Worm (Caenorhabditis elegans) whole organism, young adult: Measurements from ENCODE around the gene T23F6.5.

Experiments used
- B0019.2 ChIP-seq: fragments of 200-800 bp; sonication (Bioruptor generic); conservative IDR thresholded peaks from 2 replicates; pipeline ENCODE4 v1.3.6; 2022; ENCODE audit warnings: missing genetic modification reagents, missing genetic modification characterization, missing compliant biosample characterization
- B0261.1 ChIP-seq: sonication (generic microtip); optimal IDR thresholded peaks from 2 replicates; lab custom pipeline; 2016; ENCODE audit warnings: mild to moderate bottlenecking, missing genetic modification characterization, moderate library complexity, missing compliant biosample characterization
- D2030.7 ChIP-seq: fragments of 200-800 bp; sonication (Bioruptor generic); IDR thresholded peaks from 2 replicates; pipeline ENCODE4 v1.3.6; 2022; ENCODE audit warnings: missing genetic modification reagents, missing genetic modification characterization, missing compliant biosample characterization
- F23B12.7 ChIP-seq: sonication (generic microtip); optimal IDR thresholded peaks from 2 replicates; lab custom pipeline; 2017; ENCODE audit warnings: missing genetic modification characterization, mild to moderate bottlenecking, missing compliant biosample characterization, antibody characterized with exemption, moderate library complexity; ENCODE audit not compliant: insufficient read depth
- F33H1.4 ChIP-seq: fragments of 200-800 bp; sonication (Bioruptor generic); IDR thresholded peaks from 2 replicates; pipeline ENCODE4 v1.3.6; 2022; ENCODE audit warnings: missing genetic modification reagents, missing genetic modification characterization, missing compliant biosample characterization
- F37B4.10 ChIP-seq: fragments of 200-800 bp; sonication (Bioruptor generic); IDR thresholded peaks from 2 replicates; pipeline ENCODE4 v1.3.6; 2022; ENCODE audit warnings: missing genetic modification characterization, missing compliant biosample characterization
- F49E8.2 ChIP-seq: sonication (generic microtip); optimal IDR thresholded peaks from 3 replicates; lab custom pipeline; 2017; ENCODE audit warnings: missing genetic modification characterization, mild to moderate bottlenecking, missing compliant biosample characterization, antibody characterized with exemption, moderate library complexity; ENCODE audit not compliant: insufficient read depth
- F55B11.4 ChIP-seq: sonication (generic microtip); optimal IDR thresholded peaks from 2 replicates; lab custom pipeline; 2016; ENCODE audit warnings: missing compliant biosample characterization, missing genetic modification characterization, borderline replicate concordance; ENCODE audit not compliant: insufficient read depth
- K11D2.4 ChIP-seq: fragments of 200-800 bp; sonication (Bioruptor generic); IDR thresholded peaks from 2 replicates; pipeline ENCODE4 v1.3.6; 2022; ENCODE audit warnings: missing genetic modification reagents, missing genetic modification characterization, missing compliant biosample characterization
- T07F8.4 ChIP-seq: sonication (generic microtip); optimal IDR thresholded peaks from 2 replicates; lab custom pipeline; 2016; ENCODE audit warnings: mild to moderate bottlenecking, missing genetic modification characterization, moderate library complexity, missing compliant biosample characterization
- Y53G8AR.9 ChIP-seq: fragments of 200-800 bp; sonication (Bioruptor generic); conservative IDR thresholded peaks from 2 replicates; pipeline ENCODE4 v1.3.6; 2022; ENCODE audit warnings: missing genetic modification reagents, missing genetic modification characterization, missing compliant biosample characterization
- Y56A3A.18 ChIP-seq: fragments of 200-800 bp; sonication (Bioruptor generic); IDR thresholded peaks from 2 replicates; pipeline ENCODE4 v1.3.6; 2022; ENCODE audit warnings: missing genetic modification reagents, missing genetic modification characterization, missing compliant biosample characterization
- Y95B8A.8 ChIP-seq: fragments of 200-800 bp; sonication (Bioruptor generic); IDR thresholded peaks from 2 replicates; pipeline ENCODE4 v1.3.6; 2022; ENCODE audit warnings: missing genetic modification reagents, missing genetic modification characterization, missing compliant biosample characterization
- ZK185.1 ChIP-seq: sonication (generic microtip); optimal IDR thresholded peaks from 2 replicates; lab custom pipeline; 2016; ENCODE audit warnings: mild to moderate bottlenecking, missing genetic modification characterization, missing compliant biosample characterization; ENCODE audit not compliant: poor library complexity, severe bottlenecking
- ama-1 ChIP-seq, 3 experiments: fragments of 150-350 bp in 1 of 3; sonication (generic microtip) in 2 of 3; optimal IDR thresholded peaks; 2 replicates each; lab custom pipeline; 2014 to 2018; ENCODE audit warnings: missing biosample characterization in 2 of 3, missing genetic modification characterization in 2 of 3, missing genetic modification reagents in 2 of 3
- cebp-1 ChIP-seq, 2 experiments: fragments of 200-800 bp in 1 of 2; sonication (Bioruptor generic) in 1 of 2; sonication (generic microtip) in 1 of 2; IDR thresholded peaks in 1 of 2; optimal IDR thresholded peaks in 1 of 2; 2 replicates each; pipeline versions ENCODE4 v1.3.6 to Lab custom; 2017 to 2022; ENCODE audit warnings: missing compliant biosample characterization in 2 of 2, missing genetic modification characterization in 2 of 2, mild to moderate bottlenecking in 1 of 2, missing genetic modification reagents in 1 of 2, moderate library complexity in 1 of 2
- cebp-2 ChIP-seq: fragments of 200-800 bp; sonication (Bioruptor generic); IDR thresholded peaks from 2 replicates; pipeline ENCODE4 v1.3.6; 2022; ENCODE audit warnings: missing genetic modification characterization, missing compliant biosample characterization
- ceh-100 ChIP-seq: fragments of 200-800 bp; sonication (Bioruptor generic); IDR thresholded peaks from 2 replicates; pipeline ENCODE4 v1.3.6; 2022; ENCODE audit warnings: missing genetic modification reagents, missing genetic modification characterization, missing compliant biosample characterization
- ceh-58 ChIP-seq: fragments of 200-800 bp; sonication (Bioruptor generic); IDR thresholded peaks from 2 replicates; pipeline ENCODE4 v1.3.6; 2022; ENCODE audit warnings: missing genetic modification characterization, missing compliant biosample characterization
- gei-17 ChIP-seq: fragments of 200-800 bp; sonication (Bioruptor generic); optimal IDR thresholded peaks from 2 replicates; lab custom pipeline; 2018; ENCODE audit warnings: mild to moderate bottlenecking, missing genetic modification characterization, missing compliant biosample characterization
- let-607 ChIP-seq, 2 experiments: fragments of 200-800 bp in 1 of 2; sonication (Bioruptor generic) in 1 of 2; sonication (generic microtip) in 1 of 2; optimal IDR thresholded peaks; 2 replicates each; lab custom pipeline; 2016 to 2018; ENCODE audit warnings: mild to moderate bottlenecking in 2 of 2, missing compliant biosample characterization in 2 of 2, missing genetic modification characterization in 2 of 2, moderate library complexity in 2 of 2, missing genotype in 1 of 2
- lin-35 ChIP-seq, 3 experiments: fragments of 150-350 bp in 2 of 3; sonication (generic microtip) in 1 of 3; optimal IDR thresholded peaks; 2 replicates each; lab custom pipeline; 2014 to 2018; ENCODE audit warnings: missing biosample characterization in 3 of 3, missing genetic modification characterization in 3 of 3, missing genetic modification reagents in 3 of 3
- madf-6 ChIP-seq: fragments of 200-800 bp; sonication (Bioruptor generic); IDR thresholded peaks from 2 replicates; pipeline ENCODE4 v1.3.6; 2022; ENCODE audit warnings: missing genetic modification reagents, missing genetic modification characterization, missing compliant biosample characterization
- madf-8 ChIP-seq: fragments of 200-800 bp; sonication (Bioruptor generic); conservative IDR thresholded peaks from 2 replicates; pipeline ENCODE4 v1.3.6; 2022; ENCODE audit warnings: missing genetic modification reagents, missing genetic modification characterization, missing compliant biosample characterization
- mes-4 ChIP-seq: sonication (generic microtip); optimal IDR thresholded peaks from 2 replicates; lab custom pipeline; 2016; ENCODE audit warnings: missing genotype, missing genetic modification characterization, missing compliant biosample characterization
- nfya-2 ChIP-seq: fragments of 200-800 bp; sonication (Bioruptor generic); IDR thresholded peaks from 2 replicates; pipeline ENCODE4 v1.3.6; 2022; ENCODE audit warnings: missing genetic modification reagents, missing genetic modification characterization, missing compliant biosample characterization
- nfyb-1 ChIP-seq: fragments of 200-800 bp; sonication (Bioruptor generic); IDR thresholded peaks from 2 replicates; pipeline ENCODE4 v1.3.6; 2022; ENCODE audit warnings: missing genetic modification reagents, missing genetic modification characterization, missing compliant biosample characterization
- nhr-80 ChIP-seq: sonication (generic microtip); optimal IDR thresholded peaks from 2 replicates; lab custom pipeline; 2016; ENCODE audit warnings: missing genetic modification characterization, missing compliant biosample characterization
- pbrm-1 ChIP-seq: fragments of 200-800 bp; sonication (Bioruptor generic); IDR thresholded peaks from 2 replicates; pipeline ENCODE4 v1.3.6; 2022; ENCODE audit warnings: missing genetic modification reagents, missing genetic modification characterization, missing compliant biosample characterization
- tbp1 ChIP-seq: fragments of 200-800 bp; sonication (Bioruptor generic); optimal IDR thresholded peaks from 2 replicates; lab custom pipeline; 2018; ENCODE audit warnings: mild to moderate bottlenecking, missing genetic modification characterization, missing compliant biosample characterization
- tbx-9 ChIP-seq: sonication (generic microtip); optimal IDR thresholded peaks from 2 replicates; lab custom pipeline; 2016; ENCODE audit warnings: borderline replicate concordance, missing genetic modification characterization, inconsistent platforms, missing compliant biosample characterization
- tlf-1 ChIP-seq: fragments of 200-800 bp; sonication (Bioruptor generic); optimal IDR thresholded peaks from 2 replicates; lab custom pipeline; 2018; ENCODE audit warnings: mild to moderate bottlenecking, missing genetic modification characterization, missing compliant biosample characterization
- unc-130 ChIP-seq: sonication (generic microtip); optimal IDR thresholded peaks from 2 replicates; lab custom pipeline; 2016; ENCODE audit warnings: missing genetic modification reagents, missing genetic modification characterization, missing compliant biosample characterization
- zim-3 ChIP-seq: sonication (generic microtip); optimal IDR thresholded peaks from 2 replicates; lab custom pipeline; 2017; ENCODE audit warnings: mild to moderate bottlenecking, missing genetic modification characterization, moderate library complexity, missing compliant biosample characterization
- ztf-18 ChIP-seq: sonication (generic microtip); optimal IDR thresholded peaks from 2 replicates; lab custom pipeline; 2016; ENCODE audit warnings: missing genotype, mild to moderate bottlenecking, missing genetic modification characterization, missing compliant biosample characterization
- ztf-25 ChIP-seq: fragments of 200-800 bp; sonication (Bioruptor generic); IDR thresholded peaks from 2 replicates; pipeline ENCODE4 v1.3.6; 2022; ENCODE audit warnings: missing genetic modification reagents, missing genetic modification characterization, missing compliant biosample characterization
- ztf-6 ChIP-seq: fragments of 200-800 bp; sonication (Bioruptor generic); IDR thresholded peaks from 2 replicates; pipeline ENCODE4 v1.3.6; 2022; ENCODE audit warnings: missing genetic modification reagents, missing genetic modification characterization, missing compliant biosample characterization

Gene T23F6.5

DNA sequence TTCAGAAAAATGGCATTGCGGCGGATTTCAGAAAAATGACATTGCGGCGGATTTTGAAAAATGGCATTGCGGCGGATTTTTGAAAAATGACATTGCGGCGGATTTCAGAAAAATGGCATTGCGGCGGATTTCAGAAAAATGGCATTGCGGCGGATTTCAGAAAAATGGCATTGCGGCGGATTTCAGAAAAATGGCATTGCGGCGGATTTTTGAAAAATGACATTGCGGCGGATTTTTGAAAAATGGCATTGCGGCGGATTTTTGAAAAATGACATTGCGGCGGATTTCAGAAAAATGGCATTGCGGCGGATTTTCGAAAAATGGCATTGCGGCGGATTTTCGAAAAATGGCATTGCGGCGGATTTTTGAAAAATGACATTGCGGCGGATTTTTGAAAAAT lies 9.8 kb downstream of the T23F6.5 start:
- TF ChIP-seq Y53G8AR.9 (GFP tag; lab: Robert Waterston, UW) = 0 out of 2 replicates have a peak, but pooled peaks have one; percentile 36
- 0 out of 2 replicates have a peak, but pooled peaks have one; percentile 63 for TF ChIP-seq F37B4.10
- TF ChIP-seq nfya-2 = peak; percentile 4; the same call in 1 of the 2 replicates
- TF ChIP-seq ztf-25 (GFP tag; lab: Robert Waterston, UW) = 0 out of 2 replicates have a peak, but pooled peaks have one; percentile 53
- TF ChIP-seq cebp-2 = 0 out of 2 replicates have a peak, but pooled peaks have one; percentile 25
- TF ChIP-seq, all 124 proteins: peak for 5; not testable (repeated sequence) for 119

DNA sequence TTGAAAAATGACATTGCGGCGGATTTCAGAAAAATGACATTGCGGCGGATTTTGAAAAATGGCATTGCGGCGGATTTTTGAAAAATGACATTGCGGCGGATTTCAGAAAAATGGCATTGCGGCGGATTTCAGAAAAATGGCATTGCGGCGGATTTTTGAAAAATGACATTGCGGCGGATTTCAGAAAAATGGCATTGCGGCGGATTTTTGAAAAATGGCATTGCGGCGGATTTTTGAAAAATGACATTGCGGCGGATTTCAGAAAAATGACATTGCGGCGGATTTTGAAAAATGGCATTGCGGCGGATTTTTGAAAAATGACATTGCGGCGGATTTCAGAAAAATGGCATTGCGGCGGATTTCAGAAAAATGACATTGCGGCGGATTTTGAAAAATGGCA lies 10.7 kb downstream of the T23F6.5 start:
- TF ChIP-seq nfyb-1 (0 out of 2 replicates have a peak, but pooled peaks have one; percentile 58), Y95B8A.8 (GFP tag; lab: Robert Waterston, UW) (peak; percentile 50; the same call in 1 of the 2 replicates), madf-6 (GFP tag; lab: Robert Waterston, UW) (0 out of 2 replicates have a peak, but pooled peaks have one; percentile 3), ztf-6 (GFP tag; lab: Robert Waterston, UW) (peak; percentile 57; the same call in 1 of the 2 replicates)

DNA sequence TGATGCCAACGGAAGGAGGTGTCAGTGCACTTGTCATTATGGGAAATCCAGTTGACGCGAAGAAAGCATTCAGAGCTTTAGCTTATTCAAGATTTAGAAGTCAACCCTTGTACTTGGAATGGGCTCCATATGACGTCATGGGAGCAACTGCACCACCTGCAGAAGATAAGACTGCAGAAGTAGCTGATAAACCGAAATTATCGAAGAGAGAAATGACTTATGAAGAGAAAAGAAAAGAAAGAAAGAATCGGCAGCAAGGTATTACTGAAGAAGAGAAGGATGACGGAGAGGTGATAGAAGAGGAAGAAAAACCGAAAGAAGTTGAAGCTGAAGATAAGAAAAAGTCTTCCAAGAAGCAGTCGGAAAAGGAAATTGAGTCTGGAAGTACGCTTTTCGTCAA lies 13.2 kb downstream of the T23F6.5 start:
- TF ChIP-seq let-607 (tag; optimal IDR thresholded peaks at IDR 0.05; lab: Kevin White, UChicago) = no peak
- peak; percentile 21 for TF ChIP-seq nhr-80 (tag; lab: Kevin White, UChicago)
- TF ChIP-seq, all 124 proteins: peak for 1

DNA sequence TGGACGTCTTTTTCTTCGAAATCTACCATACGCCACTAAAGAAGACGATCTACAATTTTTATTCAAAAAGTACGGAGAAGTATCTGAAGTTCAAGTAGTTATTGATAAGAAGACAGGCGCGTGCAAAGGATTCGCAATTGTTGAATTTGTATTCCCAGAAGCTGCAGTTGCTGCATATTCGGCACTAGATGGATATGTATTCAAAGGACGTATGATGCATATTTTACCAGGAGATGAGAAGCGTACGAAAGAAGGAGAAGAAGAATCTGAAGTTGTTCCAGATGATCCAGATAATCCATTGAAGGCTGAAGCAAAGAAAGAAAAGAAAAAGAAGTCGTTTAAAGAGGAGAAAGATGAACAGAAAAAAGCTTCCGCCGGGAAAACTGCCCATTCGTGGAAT lies 15.4 kb downstream of the T23F6.5 start:
- TF ChIP-seq tbx-9 (no peak), T07F8.4 (tag; lab: Kevin White, UChicago) (no peak), F33H1.4 (no peak)

DNA sequence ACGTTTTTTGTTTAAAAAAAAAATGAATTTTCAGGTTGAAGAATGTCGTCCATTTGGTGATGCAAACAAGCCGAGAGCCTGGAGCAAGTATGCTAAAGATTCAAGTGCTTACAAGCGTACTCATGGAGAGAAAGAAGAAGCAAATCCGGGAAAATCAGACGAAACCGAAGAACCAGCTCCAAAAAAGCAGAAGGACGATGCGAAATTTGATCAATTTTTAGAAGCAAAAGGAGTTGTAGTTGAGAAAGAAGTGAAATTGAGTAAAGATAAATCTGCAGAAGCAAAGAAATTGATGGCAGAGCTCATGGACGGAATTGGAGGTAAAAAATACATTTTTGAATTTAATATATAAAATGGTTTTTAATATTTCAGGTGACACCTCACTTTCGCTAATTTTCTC lies 16.1 kb downstream of the T23F6.5 start:
- TF ChIP-seq let-607 (tag; optimal IDR thresholded peaks at IDR 0.05; lab: Kevin White, UChicago) = no peak
- TF ChIP-seq Y56A3A.18 (GFP tag; lab: Robert Waterston, UW) = no peak
- no peak for TF ChIP-seq ztf-6 (GFP tag; lab: Robert Waterston, UW)
- TF ChIP-seq zim-3 (tag; lab: Kevin White, UChicago) = no peak
- no peak for TF ChIP-seq pbrm-1
- TF ChIP-seq B0019.2 (GFP tag; lab: Robert Waterston, UW) = no peak
- no peak for TF ChIP-seq cebp-2
- TF ChIP-seq nfya-2 = no peak

DNA sequence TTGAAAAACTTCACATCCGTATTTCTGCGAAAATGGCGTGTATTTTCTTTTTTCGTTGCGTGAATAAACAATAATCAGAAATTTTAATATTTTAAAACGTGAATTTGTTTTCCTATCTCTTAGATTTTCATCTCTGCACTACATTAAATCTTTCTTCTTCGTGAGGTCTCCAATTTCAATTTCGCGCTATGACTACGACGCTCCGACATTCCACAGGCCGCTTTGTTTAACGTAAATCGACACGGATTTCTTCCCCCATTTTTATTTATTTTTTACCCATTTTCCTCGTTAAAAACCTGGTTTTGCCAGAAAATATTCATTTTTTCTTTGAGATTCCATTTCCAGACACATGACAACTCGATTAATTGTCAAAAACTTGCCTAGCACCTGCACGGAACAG lies 16.7 kb downstream of the T23F6.5 start, which contains the start of the genes T23F6.3 and rbd-1:
T23F6.3 (minus strand) TSS at position 120 of the 400 bp plus-strand sequence.
rbd-1 (plus strand) TSS at position 346 of the 400 bp plus-strand sequence.
- no peak for TF ChIP-seq madf-8 (GFP tag; lab: Robert Waterston, UW)
- TF ChIP-seq ztf-18 (tag; lab: Kevin White, UChicago) = no peak
- peak; percentile 54; the same call in 1 of the 2 replicates for TF ChIP-seq pbrm-1
- TF ChIP-seq K11D2.4 = peak; percentile 73
- peak; percentile 73 for TF ChIP-seq ZK185.1
- peak; percentile 96 for TF ChIP-seq ceh-100 (GFP tag; lab: Robert Waterston, UW)
- no peak for TF ChIP-seq ceh-58
- no peak for TF ChIP-seq B0261.1 (tag; lab: Kevin White, UChicago)
- TF ChIP-seq nfyb-1 = peak; percentile 74
- peak; percentile 37 for TF ChIP-seq tbp1 (GFP tag; lab: Kevin White, UChicago)
- TF ChIP-seq madf-6 (GFP tag; lab: Robert Waterston, UW) = peak; percentile 25; the same call in 1 of the 2 replicates
- peak; percentile 49; the same call in 1 of the 2 replicates for TF ChIP-seq D2030.7 (GFP tag; lab: Robert Waterston, UW)
- TF ChIP-seq mes-4 (tag; lab: Kevin White, UChicago) = no peak
- TF ChIP-seq gei-17 = peak; percentile 8
- TF ChIP-seq tlf-1 (GFP tag; lab: Kevin White, UChicago) = peak; percentile 15
- peak; percentile 74 for TF ChIP-seq F23B12.7
- peak; percentile 47 for TF ChIP-seq F49E8.2 (tag; lab: Kevin White, UChicago)
- TF ChIP-seq cebp-1 (GFP tag; IDR thresholded peaks at IDR 0.05; lab: Robert Waterston, UW) = no peak
- TF ChIP-seq cebp-1 (tag; optimal IDR thresholded peaks at IDR 0.05; lab: Kevin White, UChicago) = peak; percentile 66
- TF ChIP-seq F55B11.4 (tag; lab: Kevin White, UChicago) = no peak
- TF ChIP-seq lin-35 (GFP tag; optimal IDR thresholded peaks at IDR 0.05; lab: Kevin White, UChicago) = peak; percentile 51 to 97 (median 84)
- TF ChIP-seq unc-130 (GFP tag; lab: Kevin White, UChicago) = no peak
- no peak for TF ChIP-seq ama-1 (optimal IDR thresholded peaks at IDR 0.05; lab: Kevin White, UChicago)
- no peak for TF ChIP-seq ama-1 (GFP tag; optimal IDR thresholded peaks at IDR 0.05; lab: Kevin White, UChicago)
